Worm (Caenorhabditis elegans): Measurements from ENCODE around the gene srw-3.

DNA sequence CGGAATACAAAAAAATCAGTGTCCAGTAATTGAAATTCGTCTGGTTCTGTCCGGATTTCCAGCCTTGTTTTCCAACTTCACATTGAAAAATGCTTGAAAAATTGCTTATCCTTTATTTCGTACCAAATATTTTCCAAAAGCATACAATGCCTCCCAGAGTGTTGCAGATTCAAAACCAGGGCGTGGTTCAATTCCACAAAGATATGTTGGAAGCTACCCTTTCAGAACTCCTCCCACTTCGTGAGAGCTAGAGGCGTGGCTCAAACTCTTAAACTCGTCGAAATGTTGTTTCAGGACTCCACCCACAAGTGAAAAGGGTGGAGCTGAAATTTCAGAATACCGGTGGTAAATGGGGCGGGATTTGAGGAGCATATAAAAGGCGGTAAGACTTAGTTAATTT is 29.5 kb upstream of the srw-3 start, which contains the start of gene C12D5.3:
- TF ChIP-seq lsy-2 (tag; optimal IDR thresholded peaks at IDR 0.05): no peak
- no peak for TF ChIP-seq ceh-39 (tag; optimal IDR thresholded peaks at IDR 0.05)
- no peak for TF ChIP-seq ztf-11 (tag; optimal IDR thresholded peaks at IDR 0.05)
- no peak for TF ChIP-seq lin-13 (tag; optimal IDR thresholded peaks at IDR 0.05)
- TF ChIP-seq elt-3 (tag; optimal IDR thresholded peaks at IDR 0.05): no peak
- TF ChIP-seq unc-62 (GFP tag; optimal IDR thresholded peaks at IDR 0.05): no peak
